Worm (Caenorhabditis elegans): Measurements from ENCODE around the gene K02D10.4.

DNA sequence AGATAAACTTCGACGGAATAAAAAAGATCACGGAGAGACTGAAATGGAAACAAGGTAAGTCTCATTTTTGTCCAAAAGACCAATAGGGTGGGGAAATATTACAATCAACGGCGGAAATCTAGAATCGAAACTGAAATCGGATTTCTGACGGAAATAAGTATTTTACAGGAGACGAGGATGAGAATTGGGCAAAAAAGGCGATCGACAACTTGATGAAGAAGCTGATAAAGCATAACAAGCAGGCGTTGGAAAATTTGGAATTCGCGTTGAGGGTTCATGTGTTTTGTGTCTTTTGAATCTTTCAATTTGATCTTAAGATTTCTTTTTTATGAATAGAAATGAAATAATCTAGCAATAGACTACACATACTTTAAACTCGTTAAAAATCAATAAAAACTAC is 29.2 kb downstream of the K02D10.4 start, which contains the start of gene ugtp-1:
- TF ChIP-seq dao-5 (tag; optimal IDR thresholded peaks at IDR 0.05) = no peak
- no peak for TF ChIP-seq him-1 (tag; optimal IDR thresholded peaks at IDR 0.05)
